Fruit fly (Drosophila melanogaster) whole organism, prepupa: ENCODE results near the gene eRF1.

ENCODE experiments used
- CG10631 ChIP-seq: fragments of 200-800 bp; sonication (Bioruptor generic); optimal IDR thresholded peaks from 2 replicates; lab custom pipeline; 2016; ENCODE audit warnings: missing biosample characterization, missing genetic modification characterization
- CG10669 ChIP-seq: fragments of 200-800 bp; sonication (Bioruptor generic); optimal IDR thresholded peaks from 3 replicates; lab custom pipeline; 2018; ENCODE audit warnings: missing biosample characterization, mild to moderate bottlenecking, missing genetic modification characterization, moderate library complexity
- CG11294 ChIP-seq: fragments of 200-800 bp; sonication (Bioruptor generic); IDR thresholded peaks from 2 replicates; pipeline ENCODE4 v1.3.6; 2022; ENCODE audit warnings: missing biosample characterization, missing genetic modification characterization
- CG11762 ChIP-seq: fragments of 200-800 bp; sonication (Bioruptor generic); optimal IDR thresholded peaks from 3 replicates; lab custom pipeline; 2016; ENCODE audit warnings: missing biosample characterization, missing genetic modification characterization; ENCODE audit not compliant: insufficient read depth
- CG15336 ChIP-seq: fragments of 200-800 bp; sonication (Bioruptor generic); IDR thresholded peaks from 2 replicates; pipeline ENCODE4 v1.3.6; 2022; ENCODE audit warnings: missing biosample characterization, missing genetic modification characterization
- CG1621 ChIP-seq: fragments of 200-800 bp; sonication (Bioruptor generic); optimal IDR thresholded peaks from 3 replicates; lab custom pipeline; 2018; ENCODE audit warnings: missing biosample characterization, mild to moderate bottlenecking, missing genetic modification characterization
- CG16779 ChIP-seq: fragments of 200-800 bp; sonication (Bioruptor generic); optimal IDR thresholded peaks from 3 replicates; lab custom pipeline; 2017; ENCODE audit warnings: missing biosample characterization, mild to moderate bottlenecking, missing genetic modification characterization
- CG3032 ChIP-seq: fragments of 200-800 bp; optimal IDR thresholded peaks from 2 replicates; lab custom pipeline; 2019; ENCODE audit warnings: missing biosample characterization, mild to moderate bottlenecking, missing genetic modification characterization, moderate library complexity
- CG32006 ChIP-seq: fragments of 200-800 bp; sonication (Bioruptor generic); optimal IDR thresholded peaks from 3 replicates; lab custom pipeline; 2017; ENCODE audit warnings: missing biosample characterization, mild to moderate bottlenecking, missing genetic modification characterization
- CG3919 ChIP-seq: fragments of 200-800 bp; sonication (Bioruptor generic); optimal IDR thresholded peaks from 3 replicates; lab custom pipeline; 2016; ENCODE audit warnings: missing biosample characterization, missing genetic modification characterization
- CG6276 ChIP-seq: fragments of 200-800 bp; sonication (Bioruptor generic); optimal IDR thresholded peaks from 2 replicates; lab custom pipeline; 2017; ENCODE audit warnings: missing biosample characterization, mild to moderate bottlenecking, missing genetic modification characterization
- CG6792 ChIP-seq: fragments of 200-800 bp; sonication (Bioruptor generic); optimal IDR thresholded peaks from 3 replicates; lab custom pipeline; 2016; ENCODE audit warnings: missing biosample characterization, missing genetic modification characterization
- CG6808 ChIP-seq: fragments of 200-800 bp; sonication (Bioruptor generic); optimal IDR thresholded peaks from 3 replicates; lab custom pipeline; 2017; ENCODE audit warnings: missing biosample characterization, missing genetic modification characterization, mild to moderate bottlenecking, moderate library complexity, missing genetic modification reagents
- CG6854 ChIP-seq: fragments of 200-800 bp; sonication (Bioruptor generic); optimal IDR thresholded peaks from 2 replicates; lab custom pipeline; 2017; ENCODE audit warnings: missing biosample characterization, mild to moderate bottlenecking, missing genetic modification characterization
- CG7368 ChIP-seq: fragments of 200-800 bp; sonication (Bioruptor generic); optimal IDR thresholded peaks from 3 replicates; lab custom pipeline; 2016; ENCODE audit warnings: missing biosample characterization, missing genetic modification characterization
- CG8319 ChIP-seq: fragments of 200-800 bp; sonication (Bioruptor generic); optimal IDR thresholded peaks from 3 replicates; lab custom pipeline; 2016; ENCODE audit warnings: missing biosample characterization, missing genetic modification characterization
- CG9139 ChIP-seq: fragments of 200-800 bp; sonication (Bioruptor generic); optimal IDR thresholded peaks from 3 replicates; lab custom pipeline; 2017; ENCODE audit warnings: missing biosample characterization, mild to moderate bottlenecking, missing genetic modification characterization
- Eip78C ChIP-seq: fragments of 200-800 bp; sonication (Bioruptor generic); peaks from one replicate; lab custom pipeline; 2016; ENCODE audit warnings: missing biosample characterization, missing genetic modification characterization
- Eip93F ChIP-seq: fragments of 200-800 bp; sonication (Bioruptor generic); optimal IDR thresholded peaks from 2 replicates; lab custom pipeline; 2016; ENCODE audit warnings: missing biosample characterization, mild to moderate bottlenecking, missing genetic modification characterization
- Ets96B ChIP-seq: fragments of 200-800 bp; optimal IDR thresholded peaks from 2 replicates; lab custom pipeline; 2019; ENCODE audit warnings: missing biosample characterization, mild to moderate bottlenecking, missing genetic modification characterization, moderate library complexity
- Gug ChIP-seq: fragments of 200-800 bp; sonication (Bioruptor generic); IDR thresholded peaks from 2 replicates; pipeline ENCODE4 v1.3.6; 2022; ENCODE audit warnings: missing biosample characterization, missing genetic modification characterization
- Hr39 ChIP-seq: fragments of 200-800 bp; sonication (Bioruptor generic); optimal IDR thresholded peaks from 2 replicates; lab custom pipeline; 2016; ENCODE audit warnings: missing biosample characterization, missing genetic modification characterization
- Hr4 ChIP-seq: fragments of 200-800 bp; sonication (Bioruptor generic); optimal IDR thresholded peaks from 3 replicates; lab custom pipeline; 2016; ENCODE audit warnings: missing biosample characterization, missing genetic modification characterization
- Lpt ChIP-seq: fragments of 200-800 bp; sonication (Bioruptor generic); optimal IDR thresholded peaks from 3 replicates; lab custom pipeline; 2016; ENCODE audit warnings: missing biosample characterization, missing genetic modification characterization
- Smox ChIP-seq: fragments of 200-800 bp; sonication (Bioruptor generic); optimal IDR thresholded peaks from 3 replicates; lab custom pipeline; 2016; ENCODE audit warnings: missing biosample characterization, missing genetic modification characterization
- Sox102F ChIP-seq: fragments of 200-800 bp; sonication (Bioruptor generic); optimal IDR thresholded peaks from 2 replicates; lab custom pipeline; 2016; ENCODE audit warnings: missing biosample characterization, mild to moderate bottlenecking, missing genetic modification characterization
- Sox14 ChIP-seq: fragments of 200-800 bp; sonication (Bioruptor generic); optimal IDR thresholded peaks from 3 replicates; lab custom pipeline; 2016; ENCODE audit warnings: missing biosample characterization, missing genetic modification characterization
- Sox15 ChIP-seq: fragments of 200-800 bp; sonication (Bioruptor generic); optimal IDR thresholded peaks from 3 replicates; lab custom pipeline; 2016; ENCODE audit warnings: missing biosample characterization, missing genetic modification characterization
- achi ChIP-seq: fragments of 200-800 bp; sonication (Bioruptor generic); optimal IDR thresholded peaks from 3 replicates; lab custom pipeline; 2016; ENCODE audit warnings: missing biosample characterization, missing genetic modification characterization
- cyc ChIP-seq: fragments of 200-800 bp; sonication (Bioruptor generic); optimal IDR thresholded peaks from 3 replicates; lab custom pipeline; 2016; ENCODE audit warnings: missing biosample characterization, missing genetic modification characterization
- eg ChIP-seq: fragments of 200-800 bp; sonication (Bioruptor generic); IDR thresholded peaks from 3 replicates; pipeline ENCODE4 v1.3.6; 2022; ENCODE audit warnings: missing biosample characterization, missing genetic modification characterization
- esn ChIP-seq: fragments of 200-800 bp; sonication (Bioruptor generic); optimal IDR thresholded peaks from 2 replicates; lab custom pipeline; 2016; ENCODE audit warnings: missing biosample characterization, mild to moderate bottlenecking, missing genetic modification characterization, moderate library complexity
- fd59A ChIP-seq: fragments of 200-800 bp; sonication (Bioruptor generic); optimal IDR thresholded peaks from 2 replicates; lab custom pipeline; 2017; ENCODE audit warnings: missing biosample characterization, mild to moderate bottlenecking, missing genetic modification characterization, missing genetic modification reagents
- fd85E ChIP-seq: fragments of 200-800 bp; sonication (Bioruptor generic); optimal IDR thresholded peaks from 3 replicates; lab custom pipeline; 2016; ENCODE audit warnings: missing biosample characterization, missing genetic modification characterization
- fkh ChIP-seq: fragments of 200-800 bp; sonication (Bioruptor generic); optimal IDR thresholded peaks from 3 replicates; lab custom pipeline; 2017; ENCODE audit warnings: missing biosample characterization, mild to moderate bottlenecking, missing genetic modification characterization, moderate library complexity
- lz ChIP-seq: fragments of 200-800 bp; sonication (Bioruptor generic); optimal IDR thresholded peaks from 3 replicates; lab custom pipeline; 2016; ENCODE audit warnings: missing biosample characterization, missing genetic modification characterization
- net ChIP-seq: fragments of 200-800 bp; sonication (Bioruptor generic); optimal IDR thresholded peaks from 3 replicates; lab custom pipeline; 2016; ENCODE audit warnings: missing biosample characterization, missing genetic modification characterization
- pdm3 ChIP-seq: fragments of 200-800 bp; sonication (Bioruptor generic); optimal IDR thresholded peaks from 3 replicates; lab custom pipeline; 2016; ENCODE audit warnings: missing biosample characterization, missing genetic modification characterization
- salr ChIP-seq, 2 experiments: fragments of 200-800 bp; sonication (Bioruptor generic); optimal IDR thresholded peaks; 3 replicates each; lab custom pipeline; 2016 to 2018; ENCODE audit warnings: missing biosample characterization in 2 of 2, missing genetic modification characterization in 2 of 2, mild to moderate bottlenecking in 1 of 2
- spab ChIP-seq: fragments of 200-800 bp; sonication (Bioruptor generic); optimal IDR thresholded peaks from 2 replicates; lab custom pipeline; 2017; ENCODE audit warnings: missing biosample characterization, mild to moderate bottlenecking, missing genetic modification characterization, missing genetic modification reagents
- ss ChIP-seq, 2 experiments: fragments of 200-800 bp; sonication (Bioruptor generic); optimal IDR thresholded peaks; 2 replicates in 1 of 2; 3 replicates in 1 of 2; lab custom pipeline; 2017 to 2018; ENCODE audit warnings: mild to moderate bottlenecking in 2 of 2, missing biosample characterization in 2 of 2, missing genetic modification characterization in 2 of 2, moderate library complexity in 1 of 2
- svp ChIP-seq: fragments of 200-800 bp; sonication (Bioruptor generic); peaks from one replicate; lab custom pipeline; 2016; ENCODE audit warnings: missing biosample characterization, missing genetic modification characterization
- vri ChIP-seq: fragments of 200-800 bp; sonication (Bioruptor generic); optimal IDR thresholded peaks from 3 replicates; lab custom pipeline; 2016; ENCODE audit warnings: missing biosample characterization, mild to moderate bottlenecking, missing genetic modification characterization

eRF1 gene

dm6 chr3L:20384086-20384810 is 36.1 kb downstream of the eRF1 start, which contains the start of the genes CG5498 and fbl (continued):
- TF ChIP-seq CG1621 (tag; lab: Kevin White, UChicago): no peak
- TF ChIP-seq Ets96B: peak; percentile 68
- TF ChIP-seq Hr39 (GFP tag; lab: Kevin White, UChicago): peak; percentile 65
- TF ChIP-seq lz (GFP tag; lab: Kevin White, UChicago): peak; percentile 76
- TF ChIP-seq Eip78C (GFP tag; lab: Kevin White, UChicago): peak; percentile 94
- peak; percentile 80 for TF ChIP-seq CG10631 (GFP tag; lab: Kevin White, UChicago)
- peak; percentile 70 for TF ChIP-seq Hr4 (GFP tag; lab: Kevin White, UChicago)
- TF ChIP-seq CG11294 (GFP tag; lab: Robert Waterston, UW): peak; percentile 24; the same call in 1 of the 2 replicates
- peak; percentile 24 for TF ChIP-seq CG9139 (GFP tag; lab: Kevin White, UChicago)
- TF ChIP-seq fkh: peak; percentile 86
- 0 out of 2 replicates have a peak, but pooled peaks have one; percentile 43 for TF ChIP-seq Gug (GFP tag; lab: Robert Waterston, UW)
- TF ChIP-seq Lpt (GFP tag; lab: Kevin White, UChicago): peak; percentile 27
- peak; percentile 52; the same call in 1 of the 2 replicates for TF ChIP-seq CG15336 (GFP tag; lab: Robert Waterston, UW)

- TF ChIP-seq cyc (GFP tag; lab: Kevin White, UChicago): no peak
- peak; percentile 52 for TF ChIP-seq Eip78C (GFP tag; lab: Kevin White, UChicago)
- TF ChIP-seq, all 60 proteins: peak for 1
These were observed 36.9 kb downstream of the eRF1 start for dm6 chr3L:20385006-20385405.

dm6 chr3L:20385408-20385807 is 37.3 kb downstream of the eRF1 start:
- TF ChIP-seq Gug (GFP tag; lab: Robert Waterston, UW) (no peak), CG7368 (no peak), CG8319 (no peak), fd59A (no peak), CG16779 (tag; lab: Kevin White, UChicago) (no peak), CG6792 (no peak), vri (GFP tag; lab: Kevin White, UChicago) (peak; percentile 69), Eip78C (GFP tag; lab: Kevin White, UChicago) (peak; percentile 17), fkh (peak; percentile 46), CG3919 (GFP tag; lab: Kevin White, UChicago) (no peak), Sox14 (GFP tag; lab: Kevin White, UChicago) (no peak), CG6854 (GFP tag; lab: Kevin White, UChicago) (no peak), Eip93F (GFP tag; lab: Kevin White, UChicago) (no peak), net (GFP tag; lab: Kevin White, UChicago) (no peak), CG1621 (tag; lab: Kevin White, UChicago) (no peak), CG6808 (peak; percentile 17), Sox102F (GFP tag; lab: Kevin White, UChicago) (no peak)

- no peak for TF ChIP-seq CG32006 (GFP tag; lab: Kevin White, UChicago)
- TF ChIP-seq Eip93F (GFP tag; lab: Kevin White, UChicago): no peak
- TF ChIP-seq pdm3 (GFP tag; lab: Kevin White, UChicago): no peak
- TF ChIP-seq fkh: peak; percentile 57
- no peak for TF ChIP-seq CG3032
- no peak for TF ChIP-seq CG11294 (GFP tag; lab: Robert Waterston, UW)
- no peak for TF ChIP-seq Smox
- TF ChIP-seq CG10669 (GFP tag; lab: Kevin White, UChicago): no peak
- TF ChIP-seq salr (GFP tag; optimal IDR thresholded peaks at IDR 0.05; lab: Kevin White, UChicago): no peak
- no peak for TF ChIP-seq lz (GFP tag; lab: Kevin White, UChicago)
- peak; percentile 18; the same call in 1 of the 2 replicates for TF ChIP-seq CG15336 (GFP tag; lab: Robert Waterston, UW)
- TF ChIP-seq CG11762 (GFP tag; lab: Kevin White, UChicago): no peak
- TF ChIP-seq achi (GFP tag; lab: Kevin White, UChicago): no peak
- no peak for TF ChIP-seq spab (GFP tag; lab: Kevin White, UChicago)
- TF ChIP-seq CG1621 (tag; lab: Kevin White, UChicago): peak; percentile 4
- no peak for TF ChIP-seq Gug (GFP tag; lab: Robert Waterston, UW)
- TF ChIP-seq esn (GFP tag; lab: Kevin White, UChicago): no peak
- no peak for TF ChIP-seq Sox15 (GFP tag; lab: Kevin White, UChicago)
- no peak for TF ChIP-seq ss (GFP tag; optimal IDR thresholded peaks at IDR 0.05; lab: Kevin White, UChicago)
- TF ChIP-seq svp (GFP tag; lab: Kevin White, UChicago): peak; percentile 98
- no peak for TF ChIP-seq fd85E (GFP tag; lab: Kevin White, UChicago)
- TF ChIP-seq CG9139 (GFP tag; lab: Kevin White, UChicago): no peak
- peak; percentile 50 for TF ChIP-seq CG6276 (GFP tag; lab: Kevin White, UChicago)
- no peak for TF ChIP-seq eg
- no peak for TF ChIP-seq CG6808
These were observed 37.8 kb downstream of the eRF1 start for dm6 chr3L:20385969-20386370.
